Fruit fly (Drosophila melanogaster): ENCODE results near the gene Jhbp4.

Gene Jhbp4

dm6 chr3R:16049369-16049768, 6.1 kb downstream of the Jhbp4 start, which contains the start of the genes IKKbeta and CG5013 (continued):
- TF ChIP-seq CG12744 (GFP tag; optimal IDR thresholded peaks at IDR 0.05) (peak; percentile 28), CG11085 (GFP tag; IDR thresholded peaks at IDR 0.05) (no peak), tll (GFP tag; optimal IDR thresholded peaks at IDR 0.05) (peak; percentile 14 to 75), pnt (GFP tag; optimal IDR thresholded peaks at IDR 0.05) (peak; percentile 14), Awh (GFP tag; IDR thresholded peaks at IDR 0.05) (no peak), crc (GFP tag; optimal IDR thresholded peaks at IDR 0.05) (no peak), gfzf (GFP tag; optimal IDR thresholded peaks at IDR 0.05) (peak; percentile 46), CG14860 (GFP tag; IDR thresholded peaks at IDR 0.05; ENCODE audit: partially characterized antibody) (peak; percentile 85), CG17568 (GFP tag; optimal IDR thresholded peaks at IDR 0.05) (no peak), Max (GFP tag; optimal IDR thresholded peaks at IDR 0.05) (peak; percentile 57), phol (tag; optimal IDR thresholded peaks at IDR 0.05) (peak; percentile 66), CG32772 (GFP tag; IDR thresholded peaks at IDR 0.05) (peak; percentile 36; the same call in 1 of the 2 replicates), Bgb (GFP tag; IDR thresholded peaks at IDR 0.05; ENCODE audit: partially characterized antibody) (peak; percentile 76), CG12942 (GFP tag; optimal IDR thresholded peaks at IDR 0.05) (peak; percentile 53), CG16813 (GFP tag; IDR thresholded peaks at IDR 0.05; ENCODE audit: partially characterized antibody) (peak; percentile 81), prd (optimal IDR thresholded peaks at IDR 0.05) (no peak), prd (GFP tag; IDR thresholded peaks at IDR 0.05) (peak; percentile 74), CG2120 (GFP tag; optimal IDR thresholded peaks at IDR 0.05) (peak; percentile 68), CG1602 (GFP tag; optimal IDR thresholded peaks at IDR 0.05) (peak; percentile 0), mam (GFP tag; optimal IDR thresholded peaks at IDR 0.05) (peak; percentile 78), sug (tag; optimal IDR thresholded peaks at IDR 0.05) (no peak), ap (GFP tag; IDR thresholded peaks at IDR 0.05) (no peak), sob (GFP tag; IDR thresholded peaks at IDR 0.05) (peak; percentile 70), CG4820 (GFP tag; optimal IDR thresholded peaks at IDR 0.05) (peak; percentile 39), Sin3A (optimal IDR thresholded peaks at IDR 0.05) (peak; percentile 93), CG10267 (tag; optimal IDR thresholded peaks at IDR 0.05) (peak; percentile 59), seq (GFP tag; IDR thresholded peaks at IDR 0.05) (peak; percentile 53; the same call in 1 of the 2 replicates), CG14441 (GFP tag; IDR thresholded peaks at IDR 0.05) (peak; percentile 22; the same call in 1 of the 2 replicates), CG8281 (tag; optimal IDR thresholded peaks at IDR 0.05) (no peak), CG15514 (GFP tag; optimal IDR thresholded peaks at IDR 0.05) (peak; percentile 41), CG7786 (GFP tag; optimal IDR thresholded peaks at IDR 0.05) (peak; percentile 67), CG6765 (GFP tag; optimal IDR thresholded peaks at IDR 0.05) (no peak), ems (GFP tag; optimal IDR thresholded peaks at IDR 0.05) (peak; percentile 43), shn (GFP tag; optimal IDR thresholded peaks at IDR 0.05) (peak; percentile 76), ranshi (GFP tag; IDR thresholded peaks at IDR 0.05) (peak; percentile 52; the same call in 1 of the 2 replicates), Gsc (GFP tag; IDR thresholded peaks at IDR 0.05) (no peak), fu2 (GFP tag; optimal IDR thresholded peaks at IDR 0.05) (peak; percentile 43), chinmo (GFP tag; IDR thresholded peaks at IDR 0.05; ENCODE audit: partially characterized antibody) (0 out of 4 replicates have a peak, but pooled peaks have one; percentile 37), CG8765 (GFP tag; IDR thresholded peaks at IDR 0.05) (peak; percentile 7; the same call in 1 of the 2 replicates), row (GFP tag; IDR thresholded peaks at IDR 0.05) (peak; percentile 92), zfh2 (GFP tag; optimal IDR thresholded peaks at IDR 0.05) (peak; percentile 79), yki (optimal IDR thresholded peaks at IDR 0.05) (peak; percentile 34), CG2889 (GFP tag; IDR thresholded peaks at IDR 0.05) (peak; percentile 60; the same call in 2 of the 3 replicates), Xrp1 (GFP tag; IDR thresholded peaks at IDR 0.05) (peak; percentile 41; the same call in 1 of the 2 replicates), sim (GFP tag; IDR thresholded peaks at IDR 0.05) (no peak), Lim3 (GFP tag; IDR thresholded peaks at IDR 0.05) (no peak), Atf-2 (GFP tag; optimal IDR thresholded peaks at IDR 0.05) (peak; percentile 12), aop (GFP tag; IDR thresholded peaks at IDR 0.05) (no peak), pho (GFP tag; optimal IDR thresholded peaks at IDR 0.05) (peak; percentile 70), Ptx1 (GFP tag; IDR thresholded peaks at IDR 0.05) (peak; percentile 48), dpn (GFP tag; optimal IDR thresholded peaks at IDR 0.05) (peak; percentile 67 to 68), Mes4 (GFP tag; optimal IDR thresholded peaks at IDR 0.05) (peak; percentile 34)
